Fruit fly (Drosophila melanogaster): ENCODE measurements around the gene CG10375.

Gene CG10375

dm6 chr3R:23723381-23724034 lies 44.0 kb upstream of the CG10375 start (continued):
- peak; percentile 76 for TF ChIP-seq tap (tag; optimal IDR thresholded peaks at IDR 0.05)
- peak; percentile 78; the same call in 2 of the 3 replicates for TF ChIP-seq Dbx (GFP tag; IDR thresholded peaks at IDR 0.05)
- TF ChIP-seq grn (GFP tag; optimal IDR thresholded peaks at IDR 0.05), result peak; percentile 71
- no peak for TF ChIP-seq ssp (GFP tag; IDR thresholded peaks at IDR 0.05)
- peak; percentile 25 for TF ChIP-seq CG17385 (GFP tag; optimal IDR thresholded peaks at IDR 0.05)
- TF ChIP-seq nerfin-1 (tag; optimal IDR thresholded peaks at IDR 0.05), result peak; percentile 54
- TF ChIP-seq CG11093 (GFP tag; IDR thresholded peaks at IDR 0.05), result no peak
- TF ChIP-seq insv (GFP tag; optimal IDR thresholded peaks at IDR 0.05), result peak in 1 of 2 experiments; percentile 32
- peak; percentile 36 for TF ChIP-seq CG1233 (GFP tag; optimal IDR thresholded peaks at IDR 0.05)
- TF ChIP-seq CG33557 (GFP tag; optimal IDR thresholded peaks at IDR 0.05), result peak; percentile 30
- TF ChIP-seq CG7987 (GFP tag; optimal IDR thresholded peaks at IDR 0.05), result peak; percentile 76
- TF ChIP-seq CG13624 (GFP tag; optimal IDR thresholded peaks at IDR 0.05), result no peak
- TF ChIP-seq CG9876 (GFP tag; optimal IDR thresholded peaks at IDR 0.05), result peak; percentile 25
- TF ChIP-seq CG12219 (GFP tag; optimal IDR thresholded peaks at IDR 0.05), result peak; percentile 14
- TF ChIP-seq CG10959 (GFP tag; IDR thresholded peaks at IDR 0.05), result peak; percentile 16; the same call in 1 of the 2 replicates
- TF ChIP-seq CG3847 (GFP tag; IDR thresholded peaks at IDR 0.05), result no peak
- peak; percentile 79; the same call in 2 of the 3 replicates for TF ChIP-seq CG3726 (GFP tag; IDR thresholded peaks at IDR 0.05)
- TF ChIP-seq br (optimal IDR thresholded peaks at IDR 0.05), result no peak
- peak; percentile 83 for TF ChIP-seq wek (GFP tag; optimal IDR thresholded peaks at IDR 0.05)
- TF ChIP-seq Gug (GFP tag; IDR thresholded peaks at IDR 0.05), result no peak
- TF ChIP-seq Eip74EF (GFP tag; optimal IDR thresholded peaks at IDR 0.05), result no peak
- 0 out of 3 replicates have a peak, but pooled peaks have one; percentile 12 for TF ChIP-seq jigr1 (GFP tag; IDR thresholded peaks at IDR 0.05)
- no peak for TF ChIP-seq Chrac-16 (GFP tag; optimal IDR thresholded peaks at IDR 0.05)
- TF ChIP-seq gsb (GFP tag; IDR thresholded peaks at IDR 0.05), result peak; percentile 59; the same call in 1 of the 2 replicates
- TF ChIP-seq kni (GFP tag; optimal IDR thresholded peaks at IDR 0.05), result peak; percentile 70
- peak; percentile 18 for TF ChIP-seq ind (GFP tag; optimal IDR thresholded peaks at IDR 0.05)
- TF ChIP-seq Atf-2 (GFP tag; optimal IDR thresholded peaks at IDR 0.05), result no peak
- TF ChIP-seq hb (GFP tag; IDR thresholded peaks at IDR 0.05; ENCODE audit: partially characterized antibody), result no peak
- TF ChIP-seq ham (GFP tag; IDR thresholded peaks at IDR 0.05), result 0 out of 2 replicates have a peak, but pooled peaks have one; percentile 8
- TF ChIP-seq pros (GFP tag; optimal IDR thresholded peaks at IDR 0.05), result no peak
- peak; percentile 68 for TF ChIP-seq Meics (GFP tag; optimal IDR thresholded peaks at IDR 0.05)
- TF ChIP-seq Dad (GFP tag; optimal IDR thresholded peaks at IDR 0.05), result no peak
- TF ChIP-seq Nf-YA (GFP tag; IDR thresholded peaks at IDR 0.05), result peak; percentile 86
- no peak for TF ChIP-seq mld (GFP tag; IDR thresholded peaks at IDR 0.05; ENCODE audit: partially characterized antibody)
- peak; percentile 27 for TF ChIP-seq her (GFP tag; optimal IDR thresholded peaks at IDR 0.05)
- no peak for TF ChIP-seq fru (optimal IDR thresholded peaks at IDR 0.05)
- peak; percentile 9 for TF ChIP-seq CG18262 (tag; optimal IDR thresholded peaks at IDR 0.05)
- TF ChIP-seq CG31365 (tag; optimal IDR thresholded peaks at IDR 0.05), result peak; percentile 82
- peak; percentile 42 for TF ChIP-seq bab2 (GFP tag; optimal IDR thresholded peaks at IDR 0.05)
- peak; percentile 75 for TF ChIP-seq onecut (GFP tag; IDR thresholded peaks at IDR 0.05)
- no peak for TF ChIP-seq fd102C (GFP tag; optimal IDR thresholded peaks at IDR 0.05)
- peak in 1 of 2 experiments; percentile 35 for TF ChIP-seq chif (GFP tag; optimal IDR thresholded peaks at IDR 0.05)
- TF ChIP-seq Scr (GFP tag; IDR thresholded peaks at IDR 0.05; ENCODE audit: partially characterized antibody), result no peak
- peak; percentile 68 for TF ChIP-seq CG2875 (GFP tag; optimal IDR thresholded peaks at IDR 0.05)
- TF ChIP-seq CG32767 (GFP tag; IDR thresholded peaks at IDR 0.05), result peak; percentile 47
- TF ChIP-seq Lim3 (GFP tag; IDR thresholded peaks at IDR 0.05), result no peak
- TF ChIP-seq cg (GFP tag; optimal IDR thresholded peaks at IDR 0.05), result peak; percentile 63
- TF ChIP-seq CG11695 (GFP tag; IDR thresholded peaks at IDR 0.05), result peak; percentile 44; the same call in 1 of the 3 replicates
- peak; percentile 51 for TF ChIP-seq CG12299 (tag; optimal IDR thresholded peaks at IDR 0.05)
- TF ChIP-seq CG15601 (tag; optimal IDR thresholded peaks at IDR 0.05), result peak; percentile 60

Measured in whole organism, embryonic.